Worm (Caenorhabditis elegans): ENCODE results near the gene clec-59.

DNA sequence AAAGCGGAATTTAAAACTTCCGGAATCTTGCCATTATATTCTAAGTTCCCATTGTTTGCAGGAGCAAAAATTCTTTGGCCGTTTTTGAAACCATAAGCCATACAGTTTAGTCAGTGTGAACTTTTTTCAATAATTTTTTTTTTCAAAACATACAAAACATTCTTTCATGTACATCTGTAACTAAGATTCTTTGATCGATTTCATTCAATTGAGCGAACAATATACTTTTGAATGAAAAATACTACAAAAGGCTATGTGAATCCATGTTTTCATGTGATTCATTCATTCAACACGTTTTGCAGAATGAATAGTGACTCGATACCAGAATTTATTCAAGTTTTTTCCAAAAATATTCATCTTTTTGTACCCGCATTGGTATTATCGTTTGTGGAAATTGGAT lies 7.5 kb upstream of the clec-59 start, which contains the start of gene ZK666.15:
- TF ChIP-seq elt-2 (tag; optimal IDR thresholded peaks at IDR 0.05) (no peak), nhr-28 (tag; optimal IDR thresholded peaks at IDR 0.05) (no peak), elt-3 (tag; optimal IDR thresholded peaks at IDR 0.05) (no peak), ztf-11 (tag; optimal IDR thresholded peaks at IDR 0.05) (no peak), pqm-1 (tag; optimal IDR thresholded peaks at IDR 0.05) (no peak)

All from whole organism, L3 larva.